Fruit fly (Drosophila melanogaster) S2 (cell line): Measurements from ENCODE around the gene Mnn1.

Experiments used
- CG8478 ChIP-seq: fragments of >200 bp; optimal IDR thresholded peaks from 2 replicates; lab custom pipeline; 2018
- CTCF ChIP-seq, 2 experiments: fragments of >200 bp; optimal IDR thresholded peaks; 2 replicates each; lab custom pipeline; 2018

DNA sequence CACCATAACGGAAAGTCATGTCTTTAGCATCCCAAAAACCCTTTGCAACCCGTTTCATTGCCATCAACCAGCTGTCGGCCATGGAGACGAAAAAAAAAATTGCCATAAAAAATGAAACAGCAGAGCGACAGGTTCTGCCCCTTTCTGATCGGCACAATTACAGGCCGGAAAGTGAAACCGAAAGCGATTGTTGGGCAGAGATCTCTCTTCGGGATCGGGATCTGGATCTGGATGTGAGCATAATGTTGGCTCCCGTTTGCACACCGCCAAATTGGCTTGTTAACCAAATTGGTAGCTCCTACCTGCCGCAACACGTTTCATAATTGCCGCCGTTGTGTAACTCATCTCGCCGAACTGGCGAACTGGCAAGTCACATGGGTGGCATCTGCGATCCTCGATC lies 26.1 kb downstream of the Mnn1 start:
- no peak for TF ChIP-seq CG8478
- TF ChIP-seq CTCF (optimal IDR thresholded peaks at IDR 0.05; lab: Kevin White, UChicago), result no peak
